Fruit fly (Drosophila melanogaster): ENCODE data around the gene CG1965.
A peak's percentile ranks its signal among the peaks of the same experiment; 100 is the strongest.

Gene CG1965

DNA sequence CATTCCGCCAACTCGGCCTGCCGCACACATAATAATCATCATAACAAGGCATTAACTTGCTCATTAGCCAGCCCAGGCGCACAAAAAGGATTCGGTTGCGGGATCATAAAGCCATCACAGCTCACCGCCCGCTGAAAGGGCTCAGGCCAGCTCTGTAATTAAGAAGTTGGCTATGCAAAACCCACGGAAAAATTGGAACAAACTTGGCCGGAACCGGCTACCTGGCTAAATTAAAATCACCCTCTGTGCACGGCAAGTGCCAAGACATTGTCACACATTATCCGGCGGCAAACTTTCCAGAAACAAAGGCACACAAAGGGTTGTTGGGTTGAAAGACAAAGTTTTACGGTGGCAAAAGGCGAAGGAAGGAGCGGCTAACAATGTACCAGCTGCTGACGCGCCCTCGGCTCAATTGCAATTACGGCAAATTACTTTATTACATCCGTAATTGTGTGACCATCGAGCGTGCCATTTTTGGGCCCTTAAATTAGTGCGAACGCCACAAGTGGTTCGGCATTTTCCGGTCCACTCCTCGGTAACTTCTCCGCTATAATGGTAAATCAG is 31.4 kb upstream of the CG1965 start (continued):
- no peak for TF ChIP-seq CG31627 (GFP tag; optimal IDR thresholded peaks at IDR 0.05)
- no peak for TF ChIP-seq CG8632 (GFP tag; optimal IDR thresholded peaks at IDR 0.05)
- no peak for TF ChIP-seq CG10631 (GFP tag; optimal IDR thresholded peaks at IDR 0.05)
- TF ChIP-seq net (GFP tag; optimal IDR thresholded peaks at IDR 0.05) = no peak
- TF ChIP-seq svp (GFP tag) = no peak

dm6 chr3R:7037250-7037802 is 29.9 kb upstream of the CG1965 start:
- TF ChIP-seq cyc (GFP tag; optimal IDR thresholded peaks at IDR 0.05) (peak; percentile 37), net (GFP tag; optimal IDR thresholded peaks at IDR 0.05) (no peak), eg (GFP tag; IDR thresholded peaks at IDR 0.05) (no peak), topi (GFP tag; optimal IDR thresholded peaks at IDR 0.05) (peak; percentile 21), CG6808 (GFP tag; optimal IDR thresholded peaks at IDR 0.05) (peak; percentile 4), spab (GFP tag; optimal IDR thresholded peaks at IDR 0.05) (no peak), ss (GFP tag; optimal IDR thresholded peaks at IDR 0.05) (peak; percentile 7 to 19), Smox (GFP tag; optimal IDR thresholded peaks at IDR 0.05) (peak; percentile 13), Sox102F (GFP tag; optimal IDR thresholded peaks at IDR 0.05) (peak; percentile 57), CG15336 (GFP tag; IDR thresholded peaks at IDR 0.05) (no peak), lz (GFP tag; optimal IDR thresholded peaks at IDR 0.05) (peak; percentile 16), Ets96B (tag; optimal IDR thresholded peaks at IDR 0.05) (no peak), OdsH (GFP tag; optimal IDR thresholded peaks at IDR 0.05) (peak; percentile 4), CG6163 (GFP tag; IDR thresholded peaks at IDR 0.05) (no peak), fd85E (GFP tag; optimal IDR thresholded peaks at IDR 0.05) (no peak), Met (GFP tag; optimal IDR thresholded peaks at IDR 0.05) (peak; percentile 53), Sox14 (GFP tag; optimal IDR thresholded peaks at IDR 0.05) (no peak), Eip93F (GFP tag; optimal IDR thresholded peaks at IDR 0.05) (no peak), CG34406 (GFP tag; optimal IDR thresholded peaks at IDR 0.05) (no peak), esn (GFP tag; optimal IDR thresholded peaks at IDR 0.05) (peak; percentile 48), CG8319 (GFP tag; optimal IDR thresholded peaks at IDR 0.05) (no peak), CG6854 (GFP tag; optimal IDR thresholded peaks at IDR 0.05) (no peak), fd59A (GFP tag; optimal IDR thresholded peaks at IDR 0.05) (no peak), CG8119 (GFP tag; IDR thresholded peaks at IDR 0.05) (no peak), Hr4 (GFP tag; optimal IDR thresholded peaks at IDR 0.05) (peak; percentile 14), acj6 (GFP tag; optimal IDR thresholded peaks at IDR 0.05) (no peak), svp (GFP tag) (peak; percentile 76), CG8632 (GFP tag; optimal IDR thresholded peaks at IDR 0.05) (no peak), CG16779 (tag; optimal IDR thresholded peaks at IDR 0.05) (no peak), Hr38 (GFP tag; optimal IDR thresholded peaks at IDR 0.05) (no peak), Blimp-1 (GFP tag; optimal IDR thresholded peaks at IDR 0.05) (peak; percentile 24), Ets21C (GFP tag; optimal IDR thresholded peaks at IDR 0.05) (no peak), CG4318 (GFP tag; optimal IDR thresholded peaks at IDR 0.05) (no peak), Eip75B (GFP tag; optimal IDR thresholded peaks at IDR 0.05) (peak; percentile 51), CG9139 (GFP tag; optimal IDR thresholded peaks at IDR 0.05) (no peak), vri (GFP tag; optimal IDR thresholded peaks at IDR 0.05) (peak; percentile 43), CG31627 (GFP tag; optimal IDR thresholded peaks at IDR 0.05) (peak; percentile 30), CG3919 (GFP tag; optimal IDR thresholded peaks at IDR 0.05) (peak; percentile 57), fkh (GFP tag; optimal IDR thresholded peaks at IDR 0.05) (peak; percentile 88), Sox15 (GFP tag; optimal IDR thresholded peaks at IDR 0.05) (no peak), pdm3 (GFP tag; optimal IDR thresholded peaks at IDR 0.05) (peak; percentile 37), CG7368 (GFP tag; optimal IDR thresholded peaks at IDR 0.05) (peak; percentile 24), CG11294 (GFP tag; IDR thresholded peaks at IDR 0.05) (no peak), Eip78C (GFP tag) (peak; percentile 72), dac (GFP tag; optimal IDR thresholded peaks at IDR 0.05) (no peak), CG6276 (GFP tag; optimal IDR thresholded peaks at IDR 0.05) (no peak), CG10631 (GFP tag; optimal IDR thresholded peaks at IDR 0.05) (no peak), CG1621 (tag; optimal IDR thresholded peaks at IDR 0.05) (peak; percentile 19), Hr39 (GFP tag; optimal IDR thresholded peaks at IDR 0.05) (no peak)

Data from whole organism, prepupa.